Worm (Caenorhabditis elegans): Measurements from ENCODE around the gene nhx-6.
A peak's percentile ranks its signal among the peaks of the same experiment; 100 is the strongest.
"Not testable (repeated sequence)": the region's sequence is repeated elsewhere in the genome, so short reads cannot be mapped to it uniquely, and the experiment has no call there.

The nhx-6 gene

ce11 chrII:1653397-1653796 is 17.2 kb upstream of the nhx-6 start, which contains the start of gene fbxb-15:
Gene fbxb-15 (minus strand): TSS chrII:1653497.
- TF ChIP-seq snpc-1.3 (tag; optimal IDR thresholded peaks at IDR 0.05; ENCODE audit: insufficient read depth), result no peak
- TF ChIP-seq let-607 (tag; optimal IDR thresholded peaks at IDR 0.05), result no peak
- no peak for TF ChIP-seq sdz-38 (tag; optimal IDR thresholded peaks at IDR 0.05)

- TF ChIP-seq ZK185.1 (tag; optimal IDR thresholded peaks at IDR 0.05; ENCODE audit: poor library complexity, severe bottlenecking) (no peak), ztf-22 (GFP tag; optimal IDR thresholded peaks at IDR 0.05) (no peak), aptf-3 (GFP tag; IDR thresholded peaks at IDR 0.05) (no peak), attf-5 (GFP tag; optimal IDR thresholded peaks at IDR 0.05) (no peak), egl-18 (GFP tag; IDR thresholded peaks at IDR 0.05) (no peak), dpl-1 (GFP tag; optimal IDR thresholded peaks at IDR 0.05) (no peak), snpc-1.3 (tag; optimal IDR thresholded peaks at IDR 0.05; ENCODE audit: insufficient read depth) (no peak), pha-4 (tag; optimal IDR thresholded peaks at IDR 0.05) (no peak), somi-1 (GFP tag; optimal IDR thresholded peaks at IDR 0.05) (no peak), ama-1 (optimal IDR thresholded peaks at IDR 0.05) (no peak), ama-1 (GFP tag; optimal IDR thresholded peaks at IDR 0.05) (no peak), efl-1 (GFP tag; optimal IDR thresholded peaks at IDR 0.05) (no peak), rec-8 (tag; optimal IDR thresholded peaks at IDR 0.05) (no peak), gei-17 (GFP tag; optimal IDR thresholded peaks at IDR 0.05) (no peak), him-1 (tag; optimal IDR thresholded peaks at IDR 0.05) (no peak), chd-7 (tag; optimal IDR thresholded peaks at IDR 0.05) (no peak), dox-1 (GFP tag; IDR thresholded peaks at IDR 0.05) (no peak), T26A5.8 (tag; optimal IDR thresholded peaks at IDR 0.05) (no peak)
These were observed 15.7 kb upstream of the nhx-6 start, which contains the start of gene btb-12 for ce11 chrII:1654917-1655316. Gene btb-12 (plus strand): TSS chrII:1655217.

- no peak for TF ChIP-seq egl-44 (GFP tag; IDR thresholded peaks at IDR 0.05)
- no peak for TF ChIP-seq cebp-1 (GFP tag; IDR thresholded peaks at IDR 0.05)
- TF ChIP-seq cebp-1 (tag; optimal IDR thresholded peaks at IDR 0.05), result no peak
- TF ChIP-seq ceh-58 (GFP tag; IDR thresholded peaks at IDR 0.05), result no peak
- no peak for TF ChIP-seq madf-3 (GFP tag; IDR thresholded peaks at IDR 0.05)
These were observed 13.4 kb upstream of the nhx-6 start, which contains the start of gene ZC204.12 for ce11 chrII:1657202-1657601. Gene ZC204.12 (minus strand): TSS chrII:1657302.

ce11 chrII:1659729-1660128 is 10.9 kb upstream of the nhx-6 start:
- TF ChIP-seq nhr-80 (tag; optimal IDR thresholded peaks at IDR 0.05), result peak; percentile 75
- TF ChIP-seq dox-1 (GFP tag; IDR thresholded peaks at IDR 0.05), result peak; percentile 67; the same call in 1 of the 2 replicates

- not testable (repeated sequence) for TF ChIP-seq unc-130 (GFP tag; optimal IDR thresholded peaks at IDR 0.05); tbp1 (GFP tag; optimal IDR thresholded peaks at IDR 0.05); T26A5.8 (tag; optimal IDR thresholded peaks at IDR 0.05)
These were observed 9.7 kb upstream of the nhx-6 start, which contains the start of gene ZC204.13 for ce11 chrII:1660888-1661287. Gene ZC204.13 (minus strand): TSS chrII:1660988.

- TF ChIP-seq madf-8 (GFP tag; conservative IDR thresholded peaks at IDR 0.05) (peak; percentile 53), lsl-1 (GFP tag; optimal IDR thresholded peaks at IDR 0.05) (peak; percentile 22), hmg-1.2 (GFP tag; IDR thresholded peaks at IDR 0.05) (peak; percentile 91), D2030.7 (GFP tag; IDR thresholded peaks at IDR 0.05) (peak; percentile 63), let-607 (tag; optimal IDR thresholded peaks at IDR 0.05) (peak in 1 of 2 experiments; percentile 28), attf-3 (GFP tag; conservative IDR thresholded peaks at IDR 0.05) (peak; percentile 44; the same call in 1 of the 2 replicates), dox-1 (GFP tag; IDR thresholded peaks at IDR 0.05) (peak; percentile 85), madf-6 (GFP tag; IDR thresholded peaks at IDR 0.05) (peak; percentile 56), aptf-2 (GFP tag; conservative IDR thresholded peaks at IDR 0.05) (0 out of 2 replicates have a peak, but pooled peaks have one; percentile 58), Y95B8A.8 (GFP tag; IDR thresholded peaks at IDR 0.05) (0 out of 2 replicates have a peak, but pooled peaks have one; percentile 53), F33H1.4 (GFP tag; IDR thresholded peaks at IDR 0.05) (peak; percentile 30; the same call in 1 of the 2 replicates), rcor-1 (GFP tag; IDR thresholded peaks at IDR 0.05) (peak; percentile 63; the same call in 1 of the 2 replicates), ceh-91 (GFP tag; IDR thresholded peaks at IDR 0.05) (peak; percentile 62), mcd-1 (GFP tag; IDR thresholded peaks at IDR 0.05) (peak; percentile 80)
These were observed 9.3 kb upstream of the nhx-6 start for ce11 chrII:1661300-1661838.
